Worm (Caenorhabditis elegans): ENCODE data around the gene csn-1.

The csn-1 gene

ce11 chrV:17828310-17828709, 42.1 kb downstream of the csn-1 start, which contains the start of gene srh-304:
TSS of gene srh-304 (plus strand) at chrV:17828610.
- no peak for TF ChIP-seq pag-3 (tag; optimal IDR thresholded peaks at IDR 0.05; ENCODE audit: borderline replicate concordance)
- TF ChIP-seq ceh-30 (tag; optimal IDR thresholded peaks at IDR 0.05) = no peak
- TF ChIP-seq hlh-13 (GFP tag; optimal IDR thresholded peaks at IDR 0.05) = no peak
- no peak for TF ChIP-seq lin-11 (tag; optimal IDR thresholded peaks at IDR 0.05)
- TF ChIP-seq mec-3 (tag; optimal IDR thresholded peaks at IDR 0.05; ENCODE audit: borderline replicate concordance) = no peak
- TF ChIP-seq unc-55 (GFP tag; optimal IDR thresholded peaks at IDR 0.05) = no peak
- TF ChIP-seq ztf-16 (tag; optimal IDR thresholded peaks at IDR 0.05) = no peak
- no peak for TF ChIP-seq ttx-3 (tag; optimal IDR thresholded peaks at IDR 0.05)

- TF ChIP-seq zip-5 (tag; optimal IDR thresholded peaks at IDR 0.05) (no peak), ahr-1 (tag; optimal IDR thresholded peaks at IDR 0.05) (no peak), ama-1 (optimal IDR thresholded peaks at IDR 0.05) (no peak), ceh-19 (GFP tag; optimal IDR thresholded peaks at IDR 0.05) (no peak), pha-4 (tag; optimal IDR thresholded peaks at IDR 0.05) (no peak), ets-4 (tag; optimal IDR thresholded peaks at IDR 0.05) (no peak), ceh-14 (tag; optimal IDR thresholded peaks at IDR 0.05) (no peak), ceh-6 (GFP tag; optimal IDR thresholded peaks at IDR 0.05) (no peak), rnt-1 (tag; optimal IDR thresholded peaks at IDR 0.05) (no peak), tbx-2 (tag; optimal IDR thresholded peaks at IDR 0.05) (no peak), ztf-16 (tag; optimal IDR thresholded peaks at IDR 0.05) (no peak), fkh-10 (GFP tag; optimal IDR thresholded peaks at IDR 0.05) (no peak), elt-4 (tag; optimal IDR thresholded peaks at IDR 0.05) (no peak), pqm-1 (tag; optimal IDR thresholded peaks at IDR 0.05) (no peak), gmeb-2 (tag; optimal IDR thresholded peaks at IDR 0.05) (no peak), tbx-7 (tag; optimal IDR thresholded peaks at IDR 0.05) (no peak), pros-1 (tag; optimal IDR thresholded peaks at IDR 0.05) (no peak), madf-2 (tag; optimal IDR thresholded peaks at IDR 0.05) (no peak), ceh-30 (tag; optimal IDR thresholded peaks at IDR 0.05) (no peak)
These were observed 45.8 kb downstream of the csn-1 start, which contains the start of gene srh-301 for ce11 chrV:17824610-17825009. TSS of gene srh-301 (plus strand) at chrV:17824910.

DNA sequence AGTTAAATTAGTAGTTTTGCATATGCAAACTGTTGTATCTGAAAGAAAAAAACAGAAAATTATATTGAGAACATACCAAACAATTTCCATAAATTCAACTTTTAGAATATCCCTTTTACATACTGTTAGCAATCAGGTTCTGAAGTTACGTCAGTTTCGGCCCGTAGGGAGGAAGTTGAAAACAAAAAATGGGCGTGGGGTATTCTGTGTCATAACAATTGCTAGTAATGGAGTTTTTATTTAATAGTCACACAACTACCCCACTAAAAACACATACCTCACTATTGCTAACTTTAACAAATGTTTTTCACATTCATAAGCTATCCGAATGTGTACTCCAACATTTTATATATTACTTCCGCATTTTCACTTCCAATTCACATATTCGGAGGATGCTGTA, 48.6 kb downstream of the csn-1 start, which contains the start of gene srh-300:
Gene srh-300 (plus strand): TSS at position 301 of the 400 bp plus-strand sequence.
- no peak for TF ChIP-seq pha-2 (tag; optimal IDR thresholded peaks at IDR 0.05)
- no peak for TF ChIP-seq unc-42 (tag; optimal IDR thresholded peaks at IDR 0.05)
- no peak for TF ChIP-seq ahr-1 (tag; optimal IDR thresholded peaks at IDR 0.05)
- no peak for TF ChIP-seq hlh-13 (GFP tag; optimal IDR thresholded peaks at IDR 0.05)
- no peak for TF ChIP-seq tbx-7 (tag; optimal IDR thresholded peaks at IDR 0.05)
- TF ChIP-seq K02D7.2 (tag; optimal IDR thresholded peaks at IDR 0.05) = no peak
- no peak for TF ChIP-seq zip-5 (tag; optimal IDR thresholded peaks at IDR 0.05)
- TF ChIP-seq pag-3 (tag; optimal IDR thresholded peaks at IDR 0.05; ENCODE audit: borderline replicate concordance) = no peak
- no peak for TF ChIP-seq sdc-2 (tag; optimal IDR thresholded peaks at IDR 0.05)
- TF ChIP-seq sox-4 (tag; optimal IDR thresholded peaks at IDR 0.05) = no peak
- no peak for TF ChIP-seq nhr-11 (tag; optimal IDR thresholded peaks at IDR 0.05)
- TF ChIP-seq unc-86 (tag; optimal IDR thresholded peaks at IDR 0.05) = no peak
- TF ChIP-seq pha-4 (tag; optimal IDR thresholded peaks at IDR 0.05) = no peak
- no peak for TF ChIP-seq pax-1 (tag; optimal IDR thresholded peaks at IDR 0.05)
- TF ChIP-seq ceh-45 (GFP tag; IDR thresholded peaks at IDR 0.05) = no peak
- no peak for TF ChIP-seq dve-1 (tag; optimal IDR thresholded peaks at IDR 0.05)
- TF ChIP-seq fax-1 (tag; optimal IDR thresholded peaks at IDR 0.05) = no peak
- no peak for TF ChIP-seq elt-4 (tag; optimal IDR thresholded peaks at IDR 0.05)
- no peak for TF ChIP-seq pat-9 (tag; optimal IDR thresholded peaks at IDR 0.05)

- TF ChIP-seq ceh-34 (tag; optimal IDR thresholded peaks at IDR 0.05) (no peak), ttx-3 (tag; optimal IDR thresholded peaks at IDR 0.05) (no peak), pqm-1 (tag; optimal IDR thresholded peaks at IDR 0.05) (no peak), K02D7.2 (tag; optimal IDR thresholded peaks at IDR 0.05) (no peak), sox-4 (tag; optimal IDR thresholded peaks at IDR 0.05) (no peak), ceh-48 (tag; optimal IDR thresholded peaks at IDR 0.05) (no peak), fax-1 (tag; optimal IDR thresholded peaks at IDR 0.05) (no peak)
These were observed 50.7 kb downstream of the csn-1 start for ce11 chrV:17819704-17820103.
